Worm (Caenorhabditis elegans): ENCODE measurements around the gene ric-8.

ce11 chrIV:2630145-2630544, 12.6 kb upstream of the ric-8 start:
- TF ChIP-seq F13C5.2 (tag; optimal IDR thresholded peaks at IDR 0.05) (no peak), hmbx-1 (tag; optimal IDR thresholded peaks at IDR 0.05) (no peak), ama-1 (optimal IDR thresholded peaks at IDR 0.05) (no peak), pes-1 (GFP tag; IDR thresholded peaks at IDR 0.05) (no peak), flt-1 (GFP tag; IDR thresholded peaks at IDR 0.05) (no peak), tbx-37 (GFP tag; conservative IDR thresholded peaks at IDR 0.05) (no peak), hnd-1 (tag; optimal IDR thresholded peaks at IDR 0.05) (no peak), B0310.2 (tag; optimal IDR thresholded peaks at IDR 0.05) (no peak), hmg-4 (GFP tag; optimal IDR thresholded peaks at IDR 0.05) (no peak), ceh-36 (tag; optimal IDR thresholded peaks at IDR 0.05) (peak; percentile 55)
